Worm (Caenorhabditis elegans): ENCODE results near the gene H03A11.2.

Gene H03A11.2

ce11 chrX:15274827-15275761 lies 44.6 kb upstream of the H03A11.2 start (continued):
- TF ChIP-seq snpc-1.3 (tag; optimal IDR thresholded peaks at IDR 0.05; ENCODE audit: insufficient read depth) (no peak), pha-4 (tag; optimal IDR thresholded peaks at IDR 0.05) (no peak), him-1 (tag; optimal IDR thresholded peaks at IDR 0.05) (no peak), chd-7 (tag; optimal IDR thresholded peaks at IDR 0.05) (peak; percentile 87), F10E7.11 (tag; optimal IDR thresholded peaks at IDR 0.05) (no peak), ztf-28 (GFP tag; IDR thresholded peaks at IDR 0.05) (no peak), ets-4 (GFP tag; optimal IDR thresholded peaks at IDR 0.05) (no peak), unc-130 (GFP tag; optimal IDR thresholded peaks at IDR 0.05) (no peak), B0336.3 (GFP tag; IDR thresholded peaks at IDR 0.05) (peak; percentile 63; the same call in 1 of the 2 replicates), Y67H2A.10 (GFP tag; conservative IDR thresholded peaks at IDR 0.05) (no peak), lin-26 (GFP tag; IDR thresholded peaks at IDR 0.05) (no peak; the same call in 1 of the 2 replicates), madf-6 (GFP tag; IDR thresholded peaks at IDR 0.05) (no peak), akir-1 (GFP tag; optimal IDR thresholded peaks at IDR 0.05) (no peak), attf-5 (GFP tag; optimal IDR thresholded peaks at IDR 0.05) (peak; percentile 58), B0019.2 (GFP tag; conservative IDR thresholded peaks at IDR 0.05) (no peak), attf-6 (GFP tag; IDR thresholded peaks at IDR 0.05) (no peak), aptf-2 (GFP tag; conservative IDR thresholded peaks at IDR 0.05) (no peak), nhr-90 (tag; optimal IDR thresholded peaks at IDR 0.05) (no peak), tbx-9 (tag; optimal IDR thresholded peaks at IDR 0.05; ENCODE audit: borderline replicate concordance) (no peak), madf-10 (tag; optimal IDR thresholded peaks at IDR 0.05) (peak; percentile 39), madf-8 (GFP tag; conservative IDR thresholded peaks at IDR 0.05) (no peak), zfh-2 (GFP tag; conservative IDR thresholded peaks at IDR 0.05) (peak; percentile 96), F52B5.7 (tag; optimal IDR thresholded peaks at IDR 0.05) (no peak), lin-54 (GFP tag; optimal IDR thresholded peaks at IDR 0.05) (peak; percentile 38), T26A5.8 (tag; optimal IDR thresholded peaks at IDR 0.05) (no peak), dox-1 (GFP tag; IDR thresholded peaks at IDR 0.05) (peak; percentile 53), ztf-25 (GFP tag; IDR thresholded peaks at IDR 0.05) (no peak), gei-17 (GFP tag; optimal IDR thresholded peaks at IDR 0.05) (peak; percentile 21), D2030.7 (GFP tag; IDR thresholded peaks at IDR 0.05) (no peak), fkh-3 (tag; optimal IDR thresholded peaks at IDR 0.05) (no peak), snpc-1.1 (tag; optimal IDR thresholded peaks at IDR 0.05; ENCODE audit: insufficient read depth) (no peak), tbp1 (GFP tag; optimal IDR thresholded peaks at IDR 0.05) (peak; percentile 49), F37B4.10 (GFP tag; IDR thresholded peaks at IDR 0.05) (no peak), C17E4.6 (GFP tag; IDR thresholded peaks at IDR 0.05) (no peak), ekl-4 (GFP tag; IDR thresholded peaks at IDR 0.05) (no peak), nfyb-1 (GFP tag; IDR thresholded peaks at IDR 0.05) (peak; percentile 68), hlh-26 (GFP tag; conservative IDR thresholded peaks at IDR 0.05) (no peak), egl-18 (GFP tag; IDR thresholded peaks at IDR 0.05) (no peak), Y56A3A.18 (GFP tag; IDR thresholded peaks at IDR 0.05) (no peak), die-1 (tag; optimal IDR thresholded peaks at IDR 0.05) (no peak), ztf-22 (GFP tag; optimal IDR thresholded peaks at IDR 0.05) (no peak), let-607 (tag; optimal IDR thresholded peaks at IDR 0.05) (no peak), cebp-2 (GFP tag; IDR thresholded peaks at IDR 0.05) (no peak), nhr-179 (tag; optimal IDR thresholded peaks at IDR 0.05) (no peak), mcd-1 (GFP tag; IDR thresholded peaks at IDR 0.05) (no peak; the same call in none of the 2 replicates), F49E8.2 (tag; optimal IDR thresholded peaks at IDR 0.05; ENCODE audit: insufficient read depth) (no peak)

All from whole organism, young adult.